Fruit fly (Drosophila melanogaster) whole organism, prepupa: ENCODE measurements around the gene CG31244.

Experiments used
- Blimp-1 ChIP-seq: fragments of 200-800 bp; sonication (Bioruptor generic); optimal IDR thresholded peaks from 3 replicates; lab custom pipeline; 2017; ENCODE audit warnings: missing biosample characterization, missing genetic modification characterization, mild to moderate bottlenecking, moderate library complexity, missing genetic modification reagents
- CG10631 ChIP-seq: fragments of 200-800 bp; sonication (Bioruptor generic); optimal IDR thresholded peaks from 2 replicates; lab custom pipeline; 2016; ENCODE audit warnings: missing biosample characterization, missing genetic modification characterization
- CG10669 ChIP-seq: fragments of 200-800 bp; sonication (Bioruptor generic); optimal IDR thresholded peaks from 3 replicates; lab custom pipeline; 2018; ENCODE audit warnings: missing biosample characterization, mild to moderate bottlenecking, missing genetic modification characterization, moderate library complexity
- CG11762 ChIP-seq: fragments of 200-800 bp; sonication (Bioruptor generic); optimal IDR thresholded peaks from 3 replicates; lab custom pipeline; 2016; ENCODE audit warnings: missing biosample characterization, missing genetic modification characterization; ENCODE audit not compliant: insufficient read depth
- CG11902 ChIP-seq: fragments of 200-800 bp; sonication (Bioruptor generic); optimal IDR thresholded peaks from 3 replicates; lab custom pipeline; 2016; ENCODE audit warnings: missing biosample characterization, missing genetic modification characterization
- CG1621 ChIP-seq: fragments of 200-800 bp; sonication (Bioruptor generic); optimal IDR thresholded peaks from 3 replicates; lab custom pipeline; 2018; ENCODE audit warnings: missing biosample characterization, mild to moderate bottlenecking, missing genetic modification characterization
- CG16779 ChIP-seq: fragments of 200-800 bp; sonication (Bioruptor generic); optimal IDR thresholded peaks from 3 replicates; lab custom pipeline; 2017; ENCODE audit warnings: missing biosample characterization, mild to moderate bottlenecking, missing genetic modification characterization
- CG3032 ChIP-seq: fragments of 200-800 bp; optimal IDR thresholded peaks from 2 replicates; lab custom pipeline; 2019; ENCODE audit warnings: missing biosample characterization, mild to moderate bottlenecking, missing genetic modification characterization, moderate library complexity
- CG32006 ChIP-seq: fragments of 200-800 bp; sonication (Bioruptor generic); optimal IDR thresholded peaks from 3 replicates; lab custom pipeline; 2017; ENCODE audit warnings: missing biosample characterization, mild to moderate bottlenecking, missing genetic modification characterization
- CG3919 ChIP-seq: fragments of 200-800 bp; sonication (Bioruptor generic); optimal IDR thresholded peaks from 3 replicates; lab custom pipeline; 2016; ENCODE audit warnings: missing biosample characterization, missing genetic modification characterization
- CG4318 ChIP-seq: fragments of 200-800 bp; sonication (Bioruptor generic); optimal IDR thresholded peaks from 3 replicates; lab custom pipeline; 2017; ENCODE audit warnings: missing biosample characterization, mild to moderate bottlenecking, missing genetic modification characterization
- CG6276 ChIP-seq: fragments of 200-800 bp; sonication (Bioruptor generic); optimal IDR thresholded peaks from 2 replicates; lab custom pipeline; 2017; ENCODE audit warnings: missing biosample characterization, mild to moderate bottlenecking, missing genetic modification characterization
- CG6808 ChIP-seq: fragments of 200-800 bp; sonication (Bioruptor generic); optimal IDR thresholded peaks from 3 replicates; lab custom pipeline; 2017; ENCODE audit warnings: missing biosample characterization, missing genetic modification characterization, mild to moderate bottlenecking, moderate library complexity, missing genetic modification reagents
- CG7368 ChIP-seq: fragments of 200-800 bp; sonication (Bioruptor generic); optimal IDR thresholded peaks from 3 replicates; lab custom pipeline; 2016; ENCODE audit warnings: missing biosample characterization, missing genetic modification characterization
- CG8119 ChIP-seq: fragments of 200-800 bp; sonication (Bioruptor generic); IDR thresholded peaks from 3 replicates; pipeline ENCODE4 v1.3.6; 2022; ENCODE audit warnings: missing biosample characterization, missing genetic modification characterization
- CG8319 ChIP-seq: fragments of 200-800 bp; sonication (Bioruptor generic); optimal IDR thresholded peaks from 3 replicates; lab custom pipeline; 2016; ENCODE audit warnings: missing biosample characterization, missing genetic modification characterization
- CG8632 ChIP-seq: fragments of 200-800 bp; sonication (Bioruptor generic); optimal IDR thresholded peaks from 3 replicates; lab custom pipeline; 2016; ENCODE audit warnings: missing biosample characterization, missing genetic modification characterization
- CG9139 ChIP-seq: fragments of 200-800 bp; sonication (Bioruptor generic); optimal IDR thresholded peaks from 3 replicates; lab custom pipeline; 2017; ENCODE audit warnings: missing biosample characterization, mild to moderate bottlenecking, missing genetic modification characterization
- Eip75B ChIP-seq: fragments of 200-800 bp; sonication (Bioruptor generic); optimal IDR thresholded peaks from 3 replicates; lab custom pipeline; 2016; ENCODE audit warnings: missing biosample characterization, missing genetic modification characterization
- Eip78C ChIP-seq: fragments of 200-800 bp; sonication (Bioruptor generic); peaks from one replicate; lab custom pipeline; 2016; ENCODE audit warnings: missing biosample characterization, missing genetic modification characterization
- Eip93F ChIP-seq: fragments of 200-800 bp; sonication (Bioruptor generic); optimal IDR thresholded peaks from 2 replicates; lab custom pipeline; 2016; ENCODE audit warnings: missing biosample characterization, mild to moderate bottlenecking, missing genetic modification characterization
- Ets96B ChIP-seq: fragments of 200-800 bp; optimal IDR thresholded peaks from 2 replicates; lab custom pipeline; 2019; ENCODE audit warnings: missing biosample characterization, mild to moderate bottlenecking, missing genetic modification characterization, moderate library complexity
- Gug ChIP-seq: fragments of 200-800 bp; sonication (Bioruptor generic); IDR thresholded peaks from 2 replicates; pipeline ENCODE4 v1.3.6; 2022; ENCODE audit warnings: missing biosample characterization, missing genetic modification characterization
- Hr38 ChIP-seq: sonication (Bioruptor generic); optimal IDR thresholded peaks from 2 replicates; lab custom pipeline; 2016; ENCODE audit warnings: missing biosample characterization, missing genetic modification characterization
- Hr39 ChIP-seq: fragments of 200-800 bp; sonication (Bioruptor generic); optimal IDR thresholded peaks from 2 replicates; lab custom pipeline; 2016; ENCODE audit warnings: missing biosample characterization, missing genetic modification characterization
- Hr4 ChIP-seq: fragments of 200-800 bp; sonication (Bioruptor generic); optimal IDR thresholded peaks from 3 replicates; lab custom pipeline; 2016; ENCODE audit warnings: missing biosample characterization, missing genetic modification characterization
- Lpt ChIP-seq: fragments of 200-800 bp; sonication (Bioruptor generic); optimal IDR thresholded peaks from 3 replicates; lab custom pipeline; 2016; ENCODE audit warnings: missing biosample characterization, missing genetic modification characterization
- OdsH ChIP-seq: fragments of 200-800 bp; sonication (Bioruptor generic); optimal IDR thresholded peaks from 3 replicates; lab custom pipeline; 2016; ENCODE audit warnings: missing biosample characterization, missing genetic modification characterization
- Sox14 ChIP-seq: fragments of 200-800 bp; sonication (Bioruptor generic); optimal IDR thresholded peaks from 3 replicates; lab custom pipeline; 2016; ENCODE audit warnings: missing biosample characterization, missing genetic modification characterization
- Sox15 ChIP-seq: fragments of 200-800 bp; sonication (Bioruptor generic); optimal IDR thresholded peaks from 3 replicates; lab custom pipeline; 2016; ENCODE audit warnings: missing biosample characterization, missing genetic modification characterization
- cyc ChIP-seq: fragments of 200-800 bp; sonication (Bioruptor generic); optimal IDR thresholded peaks from 3 replicates; lab custom pipeline; 2016; ENCODE audit warnings: missing biosample characterization, missing genetic modification characterization
- dsx ChIP-seq: fragments of 200-800 bp; optimal IDR thresholded peaks from 3 replicates; lab custom pipeline; 2019; ENCODE audit warnings: missing biosample characterization, mild to moderate bottlenecking, missing genetic modification characterization, moderate library complexity; ENCODE audit not compliant: poor library complexity, severe bottlenecking
- eg ChIP-seq: fragments of 200-800 bp; sonication (Bioruptor generic); IDR thresholded peaks from 3 replicates; pipeline ENCODE4 v1.3.6; 2022; ENCODE audit warnings: missing biosample characterization, missing genetic modification characterization
- esn ChIP-seq: fragments of 200-800 bp; sonication (Bioruptor generic); optimal IDR thresholded peaks from 2 replicates; lab custom pipeline; 2016; ENCODE audit warnings: missing biosample characterization, mild to moderate bottlenecking, missing genetic modification characterization, moderate library complexity
- fd85E ChIP-seq: fragments of 200-800 bp; sonication (Bioruptor generic); optimal IDR thresholded peaks from 3 replicates; lab custom pipeline; 2016; ENCODE audit warnings: missing biosample characterization, missing genetic modification characterization
- fkh ChIP-seq: fragments of 200-800 bp; sonication (Bioruptor generic); optimal IDR thresholded peaks from 3 replicates; lab custom pipeline; 2017; ENCODE audit warnings: missing biosample characterization, mild to moderate bottlenecking, missing genetic modification characterization, moderate library complexity
- lz ChIP-seq: fragments of 200-800 bp; sonication (Bioruptor generic); optimal IDR thresholded peaks from 3 replicates; lab custom pipeline; 2016; ENCODE audit warnings: missing biosample characterization, missing genetic modification characterization
- net ChIP-seq: fragments of 200-800 bp; sonication (Bioruptor generic); optimal IDR thresholded peaks from 3 replicates; lab custom pipeline; 2016; ENCODE audit warnings: missing biosample characterization, missing genetic modification characterization
- pdm3 ChIP-seq: fragments of 200-800 bp; sonication (Bioruptor generic); optimal IDR thresholded peaks from 3 replicates; lab custom pipeline; 2016; ENCODE audit warnings: missing biosample characterization, missing genetic modification characterization
- salr ChIP-seq, 2 experiments: fragments of 200-800 bp; sonication (Bioruptor generic); optimal IDR thresholded peaks; 3 replicates each; lab custom pipeline; 2016 to 2018; ENCODE audit warnings: missing biosample characterization in 2 of 2, missing genetic modification characterization in 2 of 2, mild to moderate bottlenecking in 1 of 2
- spab ChIP-seq: fragments of 200-800 bp; sonication (Bioruptor generic); optimal IDR thresholded peaks from 2 replicates; lab custom pipeline; 2017; ENCODE audit warnings: missing biosample characterization, mild to moderate bottlenecking, missing genetic modification characterization, missing genetic modification reagents
- svp ChIP-seq: fragments of 200-800 bp; sonication (Bioruptor generic); peaks from one replicate; lab custom pipeline; 2016; ENCODE audit warnings: missing biosample characterization, missing genetic modification characterization
- topi ChIP-seq: fragments of 200-800 bp; sonication (Bioruptor generic); optimal IDR thresholded peaks from 3 replicates; lab custom pipeline; 2016; ENCODE audit warnings: missing biosample characterization, missing genetic modification characterization

Gene CG31244

dm6 chr3R:19403096-19403515 is 4.7 kb upstream of the CG31244 start, which contains the start of the genes Ino80 and Aptx (continued):
- peak; percentile 94 for TF ChIP-seq Eip75B (GFP tag; lab: Kevin White, UChicago)
- TF ChIP-seq CG1621 (tag; lab: Kevin White, UChicago), result no peak
- TF ChIP-seq cyc, result peak; percentile 93
- TF ChIP-seq Eip93F (GFP tag; lab: Kevin White, UChicago), result peak; percentile 10
- peak; percentile 97 for TF ChIP-seq svp (GFP tag; lab: Kevin White, UChicago)
- TF ChIP-seq CG4318, result peak; percentile 86
- TF ChIP-seq CG11902 (GFP tag; lab: Kevin White, UChicago), result peak; percentile 90
- TF ChIP-seq CG8119 (GFP tag; lab: Robert Waterston, UW), result peak; percentile 91; the same call in 2 of the 3 replicates
- TF ChIP-seq Sox15 (GFP tag; lab: Kevin White, UChicago), result peak; percentile 91
- TF ChIP-seq CG32006 (GFP tag; lab: Kevin White, UChicago), result peak; percentile 94
- peak; percentile 90 for TF ChIP-seq Ets96B (tag; lab: Kevin White, UChicago)
- TF ChIP-seq CG7368 (GFP tag; lab: Kevin White, UChicago), result peak; percentile 87
- TF ChIP-seq fkh (GFP tag; lab: Kevin White, UChicago), result peak; percentile 69
- TF ChIP-seq CG16779, result peak; percentile 45
- TF ChIP-seq Hr4 (GFP tag; lab: Kevin White, UChicago), result peak; percentile 95
- peak; percentile 79 for TF ChIP-seq dsx (GFP tag; lab: Kevin White, UChicago)
- peak; percentile 88 for TF ChIP-seq CG11762 (GFP tag; lab: Kevin White, UChicago)
- peak; percentile 87 for TF ChIP-seq CG10669 (GFP tag; lab: Kevin White, UChicago)
- TF ChIP-seq salr (GFP tag; optimal IDR thresholded peaks at IDR 0.05; lab: Kevin White, UChicago), result peak; percentile 81 to 91
- TF ChIP-seq Blimp-1 (GFP tag; lab: Kevin White, UChicago), result peak; percentile 54
- peak; percentile 96 for TF ChIP-seq Hr39 (GFP tag; lab: Kevin White, UChicago)
- TF ChIP-seq net (GFP tag; lab: Kevin White, UChicago), result peak; percentile 90
- TF ChIP-seq CG9139 (GFP tag; lab: Kevin White, UChicago), result peak; percentile 41
- TF ChIP-seq CG8632 (GFP tag; lab: Kevin White, UChicago), result peak; percentile 89
- peak; percentile 95 for TF ChIP-seq pdm3
- TF ChIP-seq CG8319 (GFP tag; lab: Kevin White, UChicago), result peak; percentile 70
- peak; percentile 49 for TF ChIP-seq fd85E (GFP tag; lab: Kevin White, UChicago)
- peak; percentile 93 for TF ChIP-seq topi (GFP tag; lab: Kevin White, UChicago)
- TF ChIP-seq CG3032 (tag; lab: Kevin White, UChicago), result peak; percentile 93
- peak; percentile 77 for TF ChIP-seq spab (GFP tag; lab: Kevin White, UChicago)

- TF ChIP-seq Hr38 (GFP tag; lab: Kevin White, UChicago) (no peak), CG6808 (GFP tag; lab: Kevin White, UChicago) (no peak), pdm3 (no peak), CG6276 (GFP tag; lab: Kevin White, UChicago) (no peak), Hr4 (GFP tag; lab: Kevin White, UChicago) (no peak), Lpt (GFP tag; lab: Kevin White, UChicago) (no peak), fkh (GFP tag; lab: Kevin White, UChicago) (no peak), CG8319 (GFP tag; lab: Kevin White, UChicago) (no peak), Ets96B (tag; lab: Kevin White, UChicago) (no peak), OdsH (no peak), CG3919 (GFP tag; lab: Kevin White, UChicago) (no peak), Eip78C (no peak)
- TF ChIP-seq, all 60 proteins: peak for 0
These were observed 5.3 kb downstream of the CG31244 start, which contains the start of gene CG3739 for dm6 chr3R:19393060-19393459. CG3739 (plus strand) TSS chr3R:19393360.

- TF ChIP-seq Blimp-1 (GFP tag; lab: Kevin White, UChicago), result no peak
- TF ChIP-seq CG1621 (tag; lab: Kevin White, UChicago), result no peak
- TF ChIP-seq lz (GFP tag; lab: Kevin White, UChicago), result no peak
- TF ChIP-seq CG16779, result no peak
- TF ChIP-seq CG11902 (GFP tag; lab: Kevin White, UChicago), result no peak
- no peak for TF ChIP-seq CG3919 (GFP tag; lab: Kevin White, UChicago)
- TF ChIP-seq CG8319 (GFP tag; lab: Kevin White, UChicago), result no peak
- TF ChIP-seq Sox14 (GFP tag; lab: Kevin White, UChicago), result no peak
- no peak for TF ChIP-seq CG32006 (GFP tag; lab: Kevin White, UChicago)
- no peak for TF ChIP-seq pdm3
- TF ChIP-seq esn (GFP tag; lab: Kevin White, UChicago), result no peak
- TF ChIP-seq eg (GFP tag; lab: Robert Waterston, UW), result no peak
- no peak for TF ChIP-seq Gug
- no peak for TF ChIP-seq Hr38 (GFP tag; lab: Kevin White, UChicago)
- TF ChIP-seq CG10631 (GFP tag; lab: Kevin White, UChicago), result no peak
- TF ChIP-seq CG9139 (GFP tag; lab: Kevin White, UChicago), result no peak
- no peak for TF ChIP-seq Eip75B (GFP tag; lab: Kevin White, UChicago)
- TF ChIP-seq CG3032 (tag; lab: Kevin White, UChicago), result no peak
- no peak for TF ChIP-seq fd85E (GFP tag; lab: Kevin White, UChicago)
These were observed 8.4 kb downstream of the CG31244 start, which contains the start of gene CG18493 for dm6 chr3R:19389919-19390318. CG18493 (plus strand) TSS chr3R:19390270.
